Fruit fly (Drosophila melanogaster) whole organism, pupa: ENCODE data around the gene CG43182.

Experiments used
- CG13204 ChIP-seq: fragments of 200-800 bp; sonication (Bioruptor generic); optimal IDR thresholded peaks from 2 replicates; lab custom pipeline; 2018; ENCODE audit warnings: missing biosample characterization, mild to moderate bottlenecking, missing genetic modification characterization, moderate library complexity
- CG15710 ChIP-seq: fragments of 200-800 bp; sonication (Bioruptor generic); optimal IDR thresholded peaks from 2 replicates; lab custom pipeline; 2018; ENCODE audit warnings: missing biosample characterization, mild to moderate bottlenecking, missing genetic modification characterization, moderate library complexity
- CG32121 ChIP-seq: fragments of 200-800 bp; sonication (Bioruptor generic); IDR thresholded peaks from 2 replicates; pipeline ENCODE4 v1.3.6; 2022; ENCODE audit warnings: missing biosample characterization, missing genetic modification characterization
- CG34367 ChIP-seq: fragments of 200-800 bp; sonication (Bioruptor generic); optimal IDR thresholded peaks from 2 replicates; lab custom pipeline; 2018; ENCODE audit warnings: missing biosample characterization, mild to moderate bottlenecking, missing genetic modification characterization
- CG4496 ChIP-seq: fragments of 200-800 bp; sonication (Bioruptor generic); IDR thresholded peaks from 3 replicates; pipeline ENCODE4 v1.3.6; 2022; ENCODE audit warnings: missing biosample characterization, missing genetic modification characterization
- CG8159 ChIP-seq: fragments of 200-800 bp; sonication (Bioruptor generic); optimal IDR thresholded peaks from 3 replicates; lab custom pipeline; 2018; ENCODE audit warnings: missing biosample characterization, mild to moderate bottlenecking, missing genetic modification characterization, moderate library complexity
- CG9948 ChIP-seq: fragments of 200-800 bp; sonication (Bioruptor generic); optimal IDR thresholded peaks from 2 replicates; lab custom pipeline; 2018; ENCODE audit warnings: missing biosample characterization, mild to moderate bottlenecking, missing genetic modification characterization, moderate library complexity
- EcR ChIP-seq: fragments of 200-800 bp; sonication (Bioruptor generic); optimal IDR thresholded peaks from 3 replicates; lab custom pipeline; 2019; ENCODE audit warnings: missing biosample characterization, missing genetic modification characterization, mild to moderate bottlenecking, moderate library complexity, missing genetic modification reagents
- Pif1B ChIP-seq: fragments of 200-800 bp; sonication (Bioruptor generic); optimal IDR thresholded peaks from 3 replicates; lab custom pipeline; 2016; ENCODE audit warnings: missing biosample characterization, missing genetic modification characterization
- Snoo ChIP-seq: fragments of 200-800 bp; sonication (Bioruptor generic); optimal IDR thresholded peaks from 3 replicates; lab custom pipeline; 2017; ENCODE audit warnings: missing biosample characterization, mild to moderate bottlenecking, missing genetic modification characterization, inconsistent platforms
- fd96Ca ChIP-seq: fragments of 200-800 bp; sonication (Bioruptor generic); IDR thresholded peaks from 3 replicates; pipeline ENCODE4 v1.3.6; 2022; ENCODE audit warnings: missing biosample characterization, missing genetic modification characterization
- gl ChIP-seq: fragments of 200-800 bp; sonication (Bioruptor generic); optimal IDR thresholded peaks from 2 replicates; lab custom pipeline; 2018; ENCODE audit warnings: missing biosample characterization, mild to moderate bottlenecking, missing genetic modification characterization
- rn ChIP-seq: fragments of 200-800 bp; sonication (Bioruptor generic); IDR thresholded peaks from 2 replicates; pipeline ENCODE4 v1.3.6; 2022; ENCODE audit warnings: missing biosample characterization, missing genetic modification characterization

DNA sequence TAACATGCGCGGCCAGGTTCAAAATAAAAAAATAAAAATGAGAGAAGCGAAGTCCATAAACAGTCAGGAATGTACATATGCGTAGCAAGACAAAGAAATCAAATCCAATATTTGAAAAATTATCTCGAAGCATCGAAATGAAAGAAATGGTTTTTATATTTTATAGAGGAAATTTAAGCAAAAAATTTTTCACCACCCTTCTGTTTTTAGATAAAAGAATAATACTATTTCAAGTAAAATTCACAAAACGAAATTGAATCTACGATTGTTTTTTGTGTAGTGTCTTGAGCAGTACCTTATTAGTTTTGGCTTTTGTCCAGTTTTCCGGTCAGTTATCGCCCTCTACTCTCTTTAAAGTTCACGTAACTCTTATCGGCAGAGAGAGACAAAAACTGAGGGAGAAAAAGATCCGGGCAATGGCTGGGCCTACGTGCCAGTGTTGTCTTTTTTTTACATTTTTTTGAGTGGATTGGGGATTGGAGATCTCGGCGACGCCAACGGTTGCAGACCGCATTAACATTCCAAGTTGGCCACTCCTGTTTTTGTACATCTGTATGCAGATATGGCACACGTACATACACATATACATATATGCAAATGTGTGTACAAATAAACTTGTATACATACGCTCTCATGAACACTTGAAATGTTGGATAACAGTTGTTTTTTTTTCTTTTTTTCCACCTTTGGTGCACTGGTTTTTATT lies 12.8 kb upstream of the CG43182 start:
- TF ChIP-seq CG34367 (tag; lab: Kevin White, UChicago), result no peak
- no peak for TF ChIP-seq CG15710 (tag; lab: Kevin White, UChicago)
- no peak for TF ChIP-seq gl (tag; lab: Kevin White, UChicago)
- TF ChIP-seq CG9948 (tag; lab: Kevin White, UChicago), result peak; percentile 28
- TF ChIP-seq CG32121 (GFP tag; lab: Robert Waterston, UW), result no peak
- TF ChIP-seq EcR (GFP tag; lab: Kevin White, UChicago), result peak; percentile 83
- TF ChIP-seq rn (GFP tag; lab: Robert Waterston, UW), result no peak
- peak; percentile 11; the same call in 1 of the 3 replicates for TF ChIP-seq fd96Ca (GFP tag; lab: Robert Waterston, UW)
- no peak for TF ChIP-seq Snoo (tag; lab: Kevin White, UChicago)
- TF ChIP-seq CG4496 (GFP tag; lab: Robert Waterston, UW), result no peak
- peak; percentile 37 for TF ChIP-seq CG8159 (tag; lab: Kevin White, UChicago)
- TF ChIP-seq CG13204 (GFP tag; lab: Kevin White, UChicago), result no peak
- peak; percentile 15 for TF ChIP-seq Pif1B (GFP tag; lab: Kevin White, UChicago)
